Fruit fly (Drosophila melanogaster) whole organism, embryonic: ENCODE data around the gene htk.

Experiments used
- Adf1 ChIP-seq: fragments of 200-800 bp; sonication (Bioruptor generic); IDR thresholded peaks from 2 replicates; pipeline ENCODE4 v1.3.6; 2022; ENCODE audit warnings: missing biosample characterization, missing genetic modification characterization
- CG10979 ChIP-seq: fragments of 200-800 bp; sonication (Bioruptor generic); optimal IDR thresholded peaks from 2 replicates; lab custom pipeline; 2018; ENCODE audit warnings: missing biosample characterization, mild to moderate bottlenecking, missing genetic modification characterization, moderate library complexity
- CG11504 ChIP-seq: fragments of 200-800 bp; sonication (Bioruptor generic); optimal IDR thresholded peaks from 3 replicates; lab custom pipeline; 2019; ENCODE audit warnings: missing biosample characterization, mild to moderate bottlenecking, missing genetic modification characterization, moderate library complexity
- CG12236 ChIP-seq: fragments of 200-800 bp; sonication (Bioruptor generic); optimal IDR thresholded peaks from 2 replicates; lab custom pipeline; 2016; ENCODE audit warnings: missing biosample characterization, missing genetic modification characterization
- CG15269 ChIP-seq: fragments of 200-800 bp; sonication (Bioruptor generic); optimal IDR thresholded peaks from 2 replicates; lab custom pipeline; 2018; ENCODE audit warnings: missing biosample characterization, mild to moderate bottlenecking, missing genetic modification characterization, moderate library complexity
- CG1603 ChIP-seq: fragments of 200-800 bp; sonication (Bioruptor generic); optimal IDR thresholded peaks from 2 replicates; lab custom pipeline; 2019; ENCODE audit warnings: missing biosample characterization, mild to moderate bottlenecking, missing genetic modification characterization, moderate library complexity
- CG16779 ChIP-seq: fragments of 200-800 bp; sonication (Bioruptor generic); IDR thresholded peaks from 2 replicates; pipeline ENCODE4 v1.3.6; 2022; ENCODE audit warnings: missing biosample characterization, missing genetic modification characterization
- CG18476 ChIP-seq: fragments of 200-800 bp; sonication (Bioruptor generic); optimal IDR thresholded peaks from 2 replicates; lab custom pipeline; 2016; ENCODE audit warnings: missing biosample characterization, mild to moderate bottlenecking, missing genetic modification characterization
- CG2712 ChIP-seq: fragments of 200-800 bp; optimal IDR thresholded peaks from 3 replicates; lab custom pipeline; 2019; ENCODE audit warnings: missing biosample characterization, mild to moderate bottlenecking, missing genetic modification characterization, moderate library complexity
- CG30020 ChIP-seq: fragments of 200-800 bp; optimal IDR thresholded peaks from 2 replicates; lab custom pipeline; 2019; ENCODE audit warnings: missing biosample characterization, mild to moderate bottlenecking, missing genetic modification characterization, moderate library complexity
- CG3065 ChIP-seq: fragments of 200-800 bp; sonication (Bioruptor generic); optimal IDR thresholded peaks from 2 replicates; lab custom pipeline; 2016; ENCODE audit warnings: missing biosample characterization, missing genetic modification characterization
- CG31365 ChIP-seq: fragments of 200-800 bp; sonication (Bioruptor generic); optimal IDR thresholded peaks from 2 replicates; lab custom pipeline; 2018; ENCODE audit warnings: missing biosample characterization, mild to moderate bottlenecking, missing genetic modification characterization
- CG31388 ChIP-seq: fragments of 200-800 bp; sonication (Bioruptor generic); optimal IDR thresholded peaks from 2 replicates; lab custom pipeline; 2016; ENCODE audit warnings: missing biosample characterization, missing genetic modification characterization
- CG32767 ChIP-seq: fragments of 200-800 bp; sonication (Bioruptor generic); IDR thresholded peaks from 2 replicates; pipeline ENCODE4 v1.3.6; 2022; ENCODE audit warnings: missing biosample characterization, missing genetic modification characterization
- CG3407 ChIP-seq: fragments of 200-800 bp; sonication (Bioruptor generic); optimal IDR thresholded peaks from 2 replicates; lab custom pipeline; 2018; ENCODE audit warnings: missing biosample characterization, mild to moderate bottlenecking, missing genetic modification characterization
- CG4282 ChIP-seq: fragments of 200-800 bp; sonication (Bioruptor generic); optimal IDR thresholded peaks from 2 replicates; lab custom pipeline; 2016; ENCODE audit warnings: missing biosample characterization, missing genetic modification characterization
- CG4328 ChIP-seq: fragments of 200-800 bp; sonication (Bioruptor generic); optimal IDR thresholded peaks from 3 replicates; lab custom pipeline; 2017; ENCODE audit warnings: missing biosample characterization, missing genetic modification reagents, missing genetic modification characterization
- CG4730 ChIP-seq: fragments of 200-800 bp; sonication (Bioruptor generic); IDR thresholded peaks from 2 replicates; pipeline ENCODE4 v1.3.6; 2022; ENCODE audit warnings: missing biosample characterization, missing genetic modification characterization
- CG5953 ChIP-seq: fragments of 200-800 bp; sonication (Bioruptor generic); IDR thresholded peaks from 2 replicates; pipeline ENCODE4 v1.3.6; 2022; ENCODE audit warnings: missing biosample characterization, missing genetic modification characterization
- CG6175 ChIP-seq: fragments of 200-800 bp; sonication (Bioruptor generic); IDR thresholded peaks from 3 replicates; pipeline ENCODE4 v1.3.6; 2022; ENCODE audit warnings: missing biosample characterization, missing genetic modification characterization
- CG6813 ChIP-seq: fragments of 200-800 bp; sonication (Bioruptor generic); optimal IDR thresholded peaks from 2 replicates; lab custom pipeline; 2017; ENCODE audit warnings: missing biosample characterization, missing genetic modification characterization, mild to moderate bottlenecking, moderate library complexity, missing genetic modification reagents
- CG8924 ChIP-seq: fragments of 200-800 bp; optimal IDR thresholded peaks from 3 replicates; lab custom pipeline; 2019; ENCODE audit warnings: missing biosample characterization, mild to moderate bottlenecking, missing genetic modification characterization, moderate library complexity
- CG9609 ChIP-seq: fragments of 200-800 bp; sonication (Bioruptor generic); optimal IDR thresholded peaks from 3 replicates; lab custom pipeline; 2016; ENCODE audit warnings: missing biosample characterization, missing genetic modification characterization
- Doc3 ChIP-seq: fragments of 200-800 bp; sonication (Bioruptor generic); IDR thresholded peaks from 3 replicates; pipeline ENCODE4 v1.3.6; 2022; ENCODE audit warnings: missing biosample characterization, missing genetic modification characterization; ENCODE audit not compliant: partially characterized antibody
- E2f1 ChIP-seq: fragments of 200-800 bp; sonication (Bioruptor generic); IDR thresholded peaks from 2 replicates; pipeline ENCODE4 v1.3.6; 2022; ENCODE audit warnings: missing biosample characterization, missing genetic modification characterization
- H2.0 ChIP-seq: fragments of 200-800 bp; sonication (Bioruptor generic); IDR thresholded peaks from 2 replicates; pipeline ENCODE4 v1.3.6; 2022; ENCODE audit warnings: missing biosample characterization, missing genetic modification characterization
- HLHmδ ChIP-seq: fragments of 200-800 bp; sonication (Bioruptor generic); optimal IDR thresholded peaks from 2 replicates; lab custom pipeline; 2018; ENCODE audit warnings: missing biosample characterization, mild to moderate bottlenecking, missing genetic modification characterization, moderate library complexity
- HmgD ChIP-seq: fragments of 200-800 bp; sonication (Bioruptor generic); optimal IDR thresholded peaks from 3 replicates; lab custom pipeline; 2016; ENCODE audit warnings: missing biosample characterization, missing genetic modification characterization
- Hmr ChIP-seq: fragments of 200-800 bp; sonication (Bioruptor generic); optimal IDR thresholded peaks from 3 replicates; lab custom pipeline; 2017; ENCODE audit warnings: mild to moderate bottlenecking, missing biosample characterization, missing genetic modification reagents, missing genetic modification characterization
- Hmx ChIP-seq: fragments of 200-800 bp; sonication (Bioruptor generic); optimal IDR thresholded peaks from 2 replicates; lab custom pipeline; 2016; ENCODE audit warnings: missing biosample characterization, missing genetic modification characterization
- Mad ChIP-seq: fragments of 200-800 bp; sonication (Bioruptor generic); optimal IDR thresholded peaks from 2 replicates; lab custom pipeline; 2016; ENCODE audit warnings: missing biosample characterization, missing genetic modification characterization
- Max ChIP-seq: fragments of 200-800 bp; sonication (Bioruptor generic); optimal IDR thresholded peaks from 2 replicates; lab custom pipeline; 2016; ENCODE audit warnings: missing biosample characterization, mild to moderate bottlenecking, missing genetic modification characterization
- NfI ChIP-seq: fragments of 200-800 bp; sonication (Bioruptor generic); optimal IDR thresholded peaks from 3 replicates; lab custom pipeline; 2018; ENCODE audit warnings: missing biosample characterization, mild to moderate bottlenecking, missing genetic modification characterization, moderate library complexity
- Poxn ChIP-seq: fragments of 200-800 bp; sonication (Bioruptor generic); IDR thresholded peaks from 2 replicates; pipeline ENCODE4 v1.3.6; 2022; ENCODE audit warnings: missing biosample characterization, missing genetic modification characterization
- Side ChIP-seq: fragments of 200-800 bp; sonication (Bioruptor generic); optimal IDR thresholded peaks from 2 replicates; lab custom pipeline; 2016; ENCODE audit warnings: missing biosample characterization, missing genetic modification characterization
- Sox100B ChIP-seq: fragments of 200-800 bp; sonication (Bioruptor generic); optimal IDR thresholded peaks from 3 replicates; lab custom pipeline; 2018; ENCODE audit warnings: missing biosample characterization, mild to moderate bottlenecking, missing genetic modification characterization
- Vsx1 ChIP-seq: fragments of 200-800 bp; sonication (Bioruptor generic); optimal IDR thresholded peaks from 2 replicates; lab custom pipeline; 2017; ENCODE audit warnings: missing biosample characterization, mild to moderate bottlenecking, missing genetic modification characterization, missing genetic modification reagents
- ato ChIP-seq: fragments of 200-800 bp; sonication (Bioruptor generic); IDR thresholded peaks from 2 replicates; pipeline ENCODE4 v1.3.6; 2022; ENCODE audit warnings: missing biosample characterization, missing genetic modification characterization; ENCODE audit not compliant: partially characterized antibody
- esg ChIP-seq: fragments of 200-800 bp; sonication (Bioruptor generic); conservative IDR thresholded peaks from 2 replicates; pipeline ENCODE4 v1.3.6; 2022; ENCODE audit warnings: missing biosample characterization, missing genetic modification characterization
- inv ChIP-seq: fragments of 200-800 bp; sonication (Bioruptor generic); IDR thresholded peaks from 2 replicates; pipeline ENCODE4 v1.3.6; 2022; ENCODE audit warnings: missing biosample characterization, missing genetic modification characterization; ENCODE audit not compliant: partially characterized antibody
- ranshi ChIP-seq: fragments of 200-800 bp; sonication (Bioruptor generic); IDR thresholded peaks from 2 replicates; pipeline ENCODE4 v1.3.6; 2022; ENCODE audit warnings: missing biosample characterization, missing genetic modification characterization
- ro ChIP-seq: fragments of 200-800 bp; sonication (Bioruptor generic); IDR thresholded peaks from 2 replicates; pipeline ENCODE4 v1.3.6; 2022; ENCODE audit warnings: missing biosample characterization, missing genetic modification characterization
- salm ChIP-seq: fragments of 200-800 bp; sonication (Bioruptor generic); optimal IDR thresholded peaks from 2 replicates; lab custom pipeline; 2018; ENCODE audit warnings: missing biosample characterization, mild to moderate bottlenecking, missing genetic modification characterization
- sens ChIP-seq: fragments of 200-800 bp; sonication (Bioruptor generic); peaks from one replicate; lab custom pipeline; 2016; ENCODE audit warnings: missing biosample characterization, missing genetic modification characterization
- seq ChIP-seq: fragments of 200-800 bp; sonication (Bioruptor generic); IDR thresholded peaks from 2 replicates; pipeline ENCODE4 v1.3.6; 2022; ENCODE audit warnings: missing biosample characterization, missing genetic modification characterization
- sna ChIP-seq: fragments of 200-800 bp; sonication (Bioruptor generic); IDR thresholded peaks from 2 replicates; pipeline ENCODE4 v1.3.6; 2022; ENCODE audit warnings: missing biosample characterization, missing genetic modification characterization; ENCODE audit not compliant: partially characterized antibody
- ssp ChIP-seq: fragments of 200-800 bp; sonication (Bioruptor generic); IDR thresholded peaks from 2 replicates; pipeline ENCODE4 v1.3.6; 2022; ENCODE audit warnings: missing biosample characterization, missing genetic modification characterization
- tap ChIP-seq: fragments of 200-800 bp; optimal IDR thresholded peaks from 3 replicates; lab custom pipeline; 2019; ENCODE audit warnings: missing biosample characterization, mild to moderate bottlenecking, missing genetic modification characterization, moderate library complexity
- unpg ChIP-seq: fragments of 200-800 bp; sonication (Bioruptor generic); optimal IDR thresholded peaks from 3 replicates; lab custom pipeline; 2018; ENCODE audit warnings: missing biosample characterization, mild to moderate bottlenecking, missing genetic modification characterization, moderate library complexity
- vvl ChIP-seq: fragments of 200-800 bp; sonication (Bioruptor generic); IDR thresholded peaks from 2 replicates; pipeline ENCODE4 v1.3.6; 2022; ENCODE audit warnings: missing biosample characterization, missing genetic modification characterization
- zfh2 ChIP-seq: fragments of 200-800 bp; sonication (Bioruptor generic); optimal IDR thresholded peaks from 2 replicates; lab custom pipeline; 2016; ENCODE audit warnings: missing biosample characterization, missing genetic modification characterization

The htk gene

DNA sequence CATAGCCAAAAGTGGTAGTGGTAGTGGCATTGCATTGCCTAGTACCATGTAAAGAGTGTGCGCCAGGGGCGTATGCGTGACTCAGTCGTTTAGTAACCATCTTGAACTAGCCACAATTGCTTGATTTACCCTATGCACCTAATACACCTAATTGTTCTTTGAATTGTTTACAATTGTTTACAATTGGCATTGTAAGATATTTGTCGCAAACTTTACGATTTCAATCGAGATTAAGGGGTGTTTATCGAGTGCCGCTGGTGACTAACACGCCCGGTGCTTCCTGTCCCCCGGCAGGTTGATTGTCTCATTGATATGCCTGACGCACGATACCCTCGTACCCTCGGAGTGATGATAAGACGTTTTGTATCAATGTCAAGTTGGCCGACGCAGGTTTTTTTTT, 6.4 kb upstream of the htk start (continued):
- 0 out of 2 replicates have a peak, but pooled peaks have one; percentile 22 for TF ChIP-seq ro (GFP tag; lab: Robert Waterston, UW)
- TF ChIP-seq CG4328 = no peak
- TF ChIP-seq Adf1 (GFP tag; lab: Robert Waterston, UW) = no peak
- TF ChIP-seq HmgD (GFP tag; lab: Kevin White, UChicago) = no peak
- no peak for TF ChIP-seq salm
- peak; percentile 12 for TF ChIP-seq Vsx1
- no peak for TF ChIP-seq CG10979 (tag; lab: Kevin White, UChicago)
- no peak for TF ChIP-seq CG3065
- peak; percentile 22 for TF ChIP-seq Side (GFP tag; lab: Kevin White, UChicago)
- TF ChIP-seq unpg = peak; percentile 46
- no peak for TF ChIP-seq CG31365 (tag; lab: Kevin White, UChicago)
- TF ChIP-seq vvl (GFP tag; lab: Robert Waterston, UW) = peak; percentile 46; the same call in 1 of the 2 replicates
- peak; percentile 67 for TF ChIP-seq CG15269 (tag; lab: Kevin White, UChicago)
- TF ChIP-seq CG9609 = peak; percentile 59
- TF ChIP-seq CG31388 (GFP tag; lab: Kevin White, UChicago) = no peak
- no peak for TF ChIP-seq tap (tag; lab: Kevin White, UChicago)
- TF ChIP-seq CG32767 (GFP tag; lab: Robert Waterston, UW) = no peak
- no peak for TF ChIP-seq Hmx (GFP tag; lab: Kevin White, UChicago)
- peak; percentile 52 for TF ChIP-seq CG1603 (tag; lab: Kevin White, UChicago)
- TF ChIP-seq sens (GFP tag; lab: Kevin White, UChicago) = peak; percentile 83
- no peak for TF ChIP-seq CG18476 (GFP tag; lab: Kevin White, UChicago)
- 0 out of 2 replicates have a peak, but pooled peaks have one; percentile 13 for TF ChIP-seq seq (GFP tag; lab: Robert Waterston, UW)
- TF ChIP-seq CG11504 (tag; lab: Kevin White, UChicago) = peak; percentile 59
- no peak for TF ChIP-seq Poxn (GFP tag; lab: Robert Waterston, UW)
- peak; percentile 59 for TF ChIP-seq E2f1 (GFP tag; lab: Robert Waterston, UW)
- no peak for TF ChIP-seq inv
- TF ChIP-seq CG6175 = no peak
- TF ChIP-seq ssp (GFP tag; lab: Robert Waterston, UW) = 0 out of 2 replicates have a peak, but pooled peaks have one; percentile 38
- TF ChIP-seq HLHmδ (GFP tag; lab: Kevin White, UChicago) = no peak
- TF ChIP-seq CG8924 (tag; lab: Kevin White, UChicago) = peak; percentile 9
- TF ChIP-seq CG30020 (tag; lab: Kevin White, UChicago) = peak; percentile 9
- TF ChIP-seq CG3407 = peak; percentile 2
- no peak for TF ChIP-seq ato (GFP tag; lab: Robert Waterston, UW)
- no peak for TF ChIP-seq Max (GFP tag; lab: Kevin White, UChicago)
- TF ChIP-seq CG16779 (GFP tag; lab: Robert Waterston, UW) = no peak
- TF ChIP-seq sna = no peak
- no peak for TF ChIP-seq CG4282 (GFP tag; lab: Kevin White, UChicago)
- TF ChIP-seq H2.0 (GFP tag; lab: Robert Waterston, UW) = no peak; the same call in 1 of the 2 replicates
- TF ChIP-seq zfh2 (GFP tag; lab: Kevin White, UChicago) = peak; percentile 1
- no peak for TF ChIP-seq CG6813
- TF ChIP-seq CG4730 = 0 out of 2 replicates have a peak, but pooled peaks have one; percentile 18
- TF ChIP-seq Mad (GFP tag; lab: Kevin White, UChicago) = no peak
- TF ChIP-seq Sox100B (GFP tag; lab: Kevin White, UChicago) = no peak
- TF ChIP-seq esg = peak; percentile 59
- peak; percentile 62 for TF ChIP-seq CG2712 (tag; lab: Kevin White, UChicago)
- no peak for TF ChIP-seq ranshi (GFP tag; lab: Robert Waterston, UW)
- TF ChIP-seq Hmr (GFP tag; lab: Kevin White, UChicago) = peak; percentile 7
- TF ChIP-seq NfI = peak; percentile 24
- 0 out of 2 replicates have a peak, but pooled peaks have one; percentile 29 for TF ChIP-seq CG5953
- TF ChIP-seq CG12236 = no peak
- no peak for TF ChIP-seq Doc3 (GFP tag; lab: Robert Waterston, UW)
